Fruit fly (Drosophila melanogaster) whole organism, embryonic: ENCODE data around the gene Gs2.

Experiments used
- Aef1 ChIP-seq: fragments of 200-800 bp; sonication (Bioruptor generic); IDR thresholded peaks from 3 replicates; pipeline ENCODE4 v1.3.6; 2022; ENCODE audit warnings: missing biosample characterization, missing genetic modification characterization
- CG10267 ChIP-seq: fragments of 200-800 bp; sonication (Bioruptor generic); optimal IDR thresholded peaks from 2 replicates; lab custom pipeline; 2018; ENCODE audit warnings: missing biosample characterization, mild to moderate bottlenecking, missing genetic modification characterization, moderate library complexity
- CG12071 ChIP-seq: fragments of 200-800 bp; sonication (Bioruptor generic); optimal IDR thresholded peaks from 3 replicates; lab custom pipeline; 2018; ENCODE audit warnings: missing biosample characterization, mild to moderate bottlenecking, missing genetic modification characterization
- CG12219 ChIP-seq: fragments of 200-800 bp; sonication (Bioruptor generic); optimal IDR thresholded peaks from 3 replicates; lab custom pipeline; 2018; ENCODE audit warnings: missing biosample characterization, mild to moderate bottlenecking, missing genetic modification characterization
- CG12236 ChIP-seq: fragments of 200-800 bp; sonication (Bioruptor generic); optimal IDR thresholded peaks from 2 replicates; lab custom pipeline; 2016; ENCODE audit warnings: missing biosample characterization, missing genetic modification characterization
- CG13296 ChIP-seq: fragments of 200-800 bp; sonication (Bioruptor generic); optimal IDR thresholded peaks from 3 replicates; lab custom pipeline; 2018; ENCODE audit warnings: missing biosample characterization, mild to moderate bottlenecking, missing genetic modification characterization
- CG17186 ChIP-seq: fragments of 200-800 bp; sonication (Bioruptor generic); optimal IDR thresholded peaks from 3 replicates; lab custom pipeline; 2017; ENCODE audit warnings: missing biosample characterization, missing genetic modification reagents, missing genetic modification characterization
- CG17361 ChIP-seq: fragments of 200-800 bp; sonication (Bioruptor generic); IDR thresholded peaks from 3 replicates; pipeline ENCODE4 v1.3.6; 2022; ENCODE audit warnings: missing biosample characterization, missing genetic modification characterization
- CG1792 ChIP-seq: fragments of 200-800 bp; sonication (Bioruptor generic); optimal IDR thresholded peaks from 2 replicates; lab custom pipeline; 2016; ENCODE audit warnings: missing biosample characterization, missing genetic modification characterization
- CG18599 ChIP-seq: fragments of 200-800 bp; sonication (Bioruptor generic); optimal IDR thresholded peaks from 3 replicates; lab custom pipeline; 2017; ENCODE audit warnings: missing biosample characterization, missing genetic modification characterization, mild to moderate bottlenecking, moderate library complexity, missing genetic modification reagents
- CG2712 ChIP-seq: fragments of 200-800 bp; optimal IDR thresholded peaks from 3 replicates; lab custom pipeline; 2019; ENCODE audit warnings: missing biosample characterization, mild to moderate bottlenecking, missing genetic modification characterization, moderate library complexity
- CG6683 ChIP-seq: fragments of 200-800 bp; sonication (Bioruptor generic); optimal IDR thresholded peaks from 2 replicates; lab custom pipeline; 2017; ENCODE audit warnings: missing biosample characterization, mild to moderate bottlenecking, missing genetic modification characterization, missing genetic modification reagents
- CG7839 ChIP-seq: fragments of 200-800 bp; sonication (Bioruptor generic); optimal IDR thresholded peaks from 3 replicates; lab custom pipeline; 2018; ENCODE audit warnings: missing biosample characterization, mild to moderate bottlenecking, missing genetic modification characterization, moderate library complexity
- CG7928 ChIP-seq: fragments of 200-800 bp; sonication (Bioruptor generic); optimal IDR thresholded peaks from 2 replicates; lab custom pipeline; 2017; ENCODE audit warnings: missing biosample characterization, mild to moderate bottlenecking, missing genetic modification characterization
- CG9215 ChIP-seq: fragments of 200-800 bp; sonication (Bioruptor generic); IDR thresholded peaks from 2 replicates; pipeline ENCODE4 v1.3.6; 2022; ENCODE audit warnings: missing biosample characterization, missing genetic modification characterization
- CHES-1-like ChIP-seq: fragments of 200-800 bp; sonication (Bioruptor generic); optimal IDR thresholded peaks from 2 replicates; lab custom pipeline; 2016; ENCODE audit warnings: missing biosample characterization, missing genetic modification characterization
- CkIIα-i1 ChIP-seq: fragments of 200-800 bp; sonication (Bioruptor generic); IDR thresholded peaks from 2 replicates; pipeline ENCODE4 v1.3.6; 2022; ENCODE audit warnings: missing biosample characterization, missing genetic modification characterization
- Deaf1 ChIP-seq: fragments of 200-800 bp; optimal IDR thresholded peaks from 3 replicates; lab custom pipeline; 2019; ENCODE audit warnings: missing biosample characterization, mild to moderate bottlenecking, missing genetic modification characterization, moderate library complexity
- H2.0 ChIP-seq: fragments of 200-800 bp; sonication (Bioruptor generic); IDR thresholded peaks from 2 replicates; pipeline ENCODE4 v1.3.6; 2022; ENCODE audit warnings: missing biosample characterization, missing genetic modification characterization
- HmgZ ChIP-seq: fragments of 200-800 bp; sonication (Bioruptor generic); optimal IDR thresholded peaks from 2 replicates; lab custom pipeline; 2018; ENCODE audit warnings: missing biosample characterization, mild to moderate bottlenecking, missing genetic modification characterization
- Mes4 ChIP-seq: fragments of 200-800 bp; sonication (Bioruptor generic); optimal IDR thresholded peaks from 2 replicates; lab custom pipeline; 2016; ENCODE audit warnings: missing biosample characterization, missing genetic modification characterization
- Mrtf ChIP-seq: fragments of 200-800 bp; sonication (Bioruptor generic); IDR thresholded peaks from 3 replicates; pipeline ENCODE4 v1.3.6; 2022; ENCODE audit warnings: missing biosample characterization, missing genetic modification characterization
- NfI ChIP-seq: fragments of 200-800 bp; sonication (Bioruptor generic); optimal IDR thresholded peaks from 3 replicates; lab custom pipeline; 2018; ENCODE audit warnings: missing biosample characterization, mild to moderate bottlenecking, missing genetic modification characterization, moderate library complexity
- Rfx ChIP-seq: fragments of 200-800 bp; sonication (Bioruptor generic); IDR thresholded peaks from 2 replicates; pipeline ENCODE4 v1.3.6; 2022; ENCODE audit warnings: missing biosample characterization, missing genetic modification characterization
- Sox102F ChIP-seq: fragments of 200-800 bp; sonication (Bioruptor generic); optimal IDR thresholded peaks from 2 replicates; lab custom pipeline; 2018; ENCODE audit warnings: missing biosample characterization, mild to moderate bottlenecking, missing genetic modification characterization, moderate library complexity
- Vsx1 ChIP-seq: fragments of 200-800 bp; sonication (Bioruptor generic); optimal IDR thresholded peaks from 2 replicates; lab custom pipeline; 2017; ENCODE audit warnings: missing biosample characterization, mild to moderate bottlenecking, missing genetic modification characterization, missing genetic modification reagents
- Xrp1 ChIP-seq: fragments of 200-800 bp; sonication (Bioruptor generic); IDR thresholded peaks from 2 replicates; pipeline ENCODE4 v1.3.6; 2022; ENCODE audit warnings: missing biosample characterization, missing genetic modification characterization
- ase ChIP-seq: fragments of 200-800 bp; sonication (Bioruptor generic); IDR thresholded peaks from 3 replicates; pipeline ENCODE4 v1.3.6; 2022; ENCODE audit warnings: missing biosample characterization, missing genetic modification characterization
- ash1 ChIP-seq: fragments of 200-800 bp; sonication (Bioruptor generic); optimal IDR thresholded peaks from 2 replicates; lab custom pipeline; 2018; ENCODE audit warnings: missing biosample characterization, mild to moderate bottlenecking, missing genetic modification characterization
- bbx ChIP-seq: fragments of 200-800 bp; sonication (Bioruptor generic); IDR thresholded peaks from 2 replicates; pipeline ENCODE4 v1.3.6; 2022; ENCODE audit warnings: missing biosample characterization, missing genetic modification characterization; ENCODE audit not compliant: partially characterized antibody
- chif ChIP-seq, 2 experiments: fragments of 200-800 bp; sonication (Bioruptor generic); optimal IDR thresholded peaks; 3 replicates each; lab custom pipeline; 2016; ENCODE audit warnings: missing biosample characterization in 2 of 2, missing genetic modification characterization in 2 of 2
- chinmo ChIP-seq: fragments of 200-800 bp; sonication (Bioruptor generic); IDR thresholded peaks from 4 replicates; pipeline ENCODE4 v1.3.6; 2022; ENCODE audit warnings: missing biosample characterization, missing genetic modification characterization; ENCODE audit not compliant: partially characterized antibody
- ci ChIP-seq: fragments of 200-800 bp; sonication (Bioruptor generic); IDR thresholded peaks from 3 replicates; pipeline ENCODE4 v1.3.6; 2022; ENCODE audit warnings: missing biosample characterization, missing genetic modification characterization
- exex ChIP-seq: fragments of 200-800 bp; sonication (Bioruptor generic); optimal IDR thresholded peaks from 4 replicates; lab custom pipeline; 2018; ENCODE audit warnings: missing biosample characterization, mild to moderate bottlenecking, missing genetic modification characterization, moderate library complexity
- gem ChIP-seq: fragments of 200-800 bp; sonication (Bioruptor generic); optimal IDR thresholded peaks from 2 replicates; lab custom pipeline; 2019; ENCODE audit warnings: missing biosample characterization, mild to moderate bottlenecking, missing genetic modification characterization, moderate library complexity
- jigr1 ChIP-seq: fragments of 200-800 bp; sonication (Bioruptor generic); IDR thresholded peaks from 3 replicates; pipeline ENCODE4 v1.3.6; 2022; ENCODE audit warnings: missing biosample characterization, missing genetic modification characterization
- lab ChIP-seq: fragments of 200-800 bp; sonication (Bioruptor generic); optimal IDR thresholded peaks from 3 replicates; lab custom pipeline; 2017; ENCODE audit warnings: missing biosample characterization, missing genetic modification characterization, mild to moderate bottlenecking, moderate library complexity, missing genetic modification reagents
- lov ChIP-seq, 2 experiments: fragments of 200-800 bp in 1 of 2; fragments of >200 bp in 1 of 2; sonication (Bioruptor generic) in 1 of 2; IDR thresholded peaks in 1 of 2; optimal IDR thresholded peaks in 1 of 2; 2 replicates in 1 of 2; 3 replicates in 1 of 2; pipeline versions ENCODE4 v1.3.6 to Lab custom; 2017 to 2022; ENCODE audit warnings: missing biosample characterization in 1 of 2, missing genetic modification characterization in 1 of 2
- odd ChIP-seq: fragments of 200-800 bp; sonication (Bioruptor generic); optimal IDR thresholded peaks from 2 replicates; lab custom pipeline; 2017; ENCODE audit warnings: missing biosample characterization, mild to moderate bottlenecking, missing genetic modification characterization
- seq ChIP-seq: fragments of 200-800 bp; sonication (Bioruptor generic); IDR thresholded peaks from 2 replicates; pipeline ENCODE4 v1.3.6; 2022; ENCODE audit warnings: missing biosample characterization, missing genetic modification characterization
- ssp ChIP-seq: fragments of 200-800 bp; sonication (Bioruptor generic); IDR thresholded peaks from 2 replicates; pipeline ENCODE4 v1.3.6; 2022; ENCODE audit warnings: missing biosample characterization, missing genetic modification characterization
- sug ChIP-seq: fragments of 200-800 bp; optimal IDR thresholded peaks from 2 replicates; lab custom pipeline; 2019; ENCODE audit warnings: missing biosample characterization, mild to moderate bottlenecking, missing genetic modification characterization, moderate library complexity
- toy ChIP-seq: fragments of 200-800 bp; sonication (Bioruptor generic); IDR thresholded peaks from 2 replicates; pipeline ENCODE4 v1.3.6; 2022; ENCODE audit warnings: missing biosample characterization, missing genetic modification characterization
- vfl ChIP-seq: fragments of 200-800 bp; sonication (Bioruptor generic); optimal IDR thresholded peaks from 2 replicates; lab custom pipeline; 2016; ENCODE audit warnings: missing biosample characterization, missing genetic modification characterization
- wor ChIP-seq: fragments of 200-800 bp; sonication (Bioruptor generic); IDR thresholded peaks from 2 replicates; pipeline ENCODE4 v1.3.6; 2022; ENCODE audit warnings: missing biosample characterization, missing genetic modification characterization
- z ChIP-seq: fragments of 200-800 bp; sonication (Bioruptor generic); IDR thresholded peaks from 3 replicates; pipeline ENCODE4 v1.3.6; 2022; ENCODE audit warnings: missing biosample characterization, missing genetic modification characterization
- zf30C ChIP-seq: fragments of 200-800 bp; sonication (Bioruptor generic); optimal IDR thresholded peaks from 3 replicates; lab custom pipeline; 2018; ENCODE audit warnings: missing biosample characterization, mild to moderate bottlenecking, missing genetic modification characterization

Gs2 gene

dm6 chrX:11440944-11441343 lies 18.3 kb downstream of the Gs2 start (continued):
- TF ChIP-seq chif (GFP tag; optimal IDR thresholded peaks at IDR 0.05; lab: Kevin White, UChicago) = no peak
- no peak for TF ChIP-seq CG12071 (GFP tag; lab: Kevin White, UChicago)
- no peak for TF ChIP-seq CG17186 (GFP tag; lab: Kevin White, UChicago)
- TF ChIP-seq CG2712 (tag; lab: Kevin White, UChicago) = peak; percentile 29
- no peak for TF ChIP-seq CkIIα-i1 (GFP tag; lab: Robert Waterston, UW)
- no peak for TF ChIP-seq exex (tag; lab: Kevin White, UChicago)
- no peak for TF ChIP-seq CG9215 (GFP tag; lab: Robert Waterston, UW)

dm6 chrX:11441829-11442634 lies 19.4 kb downstream of the Gs2 start, which contains the start of gene Sk1:
Gene Sk1 (plus strand): TSS chrX:11442539.
- TF ChIP-seq jigr1 (GFP tag; lab: Robert Waterston, UW) = no peak
- no peak for TF ChIP-seq toy
- TF ChIP-seq ase (GFP tag; lab: Robert Waterston, UW) = no peak
- TF ChIP-seq NfI = no peak
- TF ChIP-seq chinmo (GFP tag; lab: Robert Waterston, UW) = 0 out of 4 replicates have a peak, but pooled peaks have one; percentile 33
- TF ChIP-seq CG18599 (GFP tag; lab: Kevin White, UChicago) = peak; percentile 7
- TF ChIP-seq CG10267 (tag; lab: Kevin White, UChicago) = no peak
- no peak for TF ChIP-seq z
- no peak for TF ChIP-seq ash1 (GFP tag; lab: Kevin White, UChicago)
- no peak for TF ChIP-seq CG12219 (GFP tag; lab: Kevin White, UChicago)
- no peak for TF ChIP-seq bbx
- peak; percentile 20 for TF ChIP-seq Deaf1 (tag; lab: Kevin White, UChicago)
- peak; percentile 3 for TF ChIP-seq gem
- TF ChIP-seq lab (GFP tag; lab: Kevin White, UChicago) = peak; percentile 21
- TF ChIP-seq CG6683 (GFP tag; lab: Kevin White, UChicago) = no peak
- no peak for TF ChIP-seq CG12236 (GFP tag; lab: Kevin White, UChicago)
- no peak for TF ChIP-seq CG17361
- no peak for TF ChIP-seq H2.0 (GFP tag; lab: Robert Waterston, UW)
- TF ChIP-seq Vsx1 = no peak
- peak; percentile 1 for TF ChIP-seq CG7839 (tag; lab: Kevin White, UChicago)
- TF ChIP-seq ssp (GFP tag; lab: Robert Waterston, UW) = no peak
- TF ChIP-seq Aef1 (GFP tag; lab: Robert Waterston, UW) = no peak
- TF ChIP-seq Mes4 (GFP tag; lab: Kevin White, UChicago) = no peak
- no peak for TF ChIP-seq Rfx (GFP tag; lab: Robert Waterston, UW)
- TF ChIP-seq vfl (GFP tag; lab: Kevin White, UChicago) = no peak
- TF ChIP-seq HmgZ = peak; percentile 6
- TF ChIP-seq odd (GFP tag; lab: Kevin White, UChicago) = no peak
- TF ChIP-seq sug (tag; lab: Kevin White, UChicago) = peak; percentile 34
- TF ChIP-seq wor (GFP tag; lab: Robert Waterston, UW) = no peak
- TF ChIP-seq zf30C (GFP tag; lab: Kevin White, UChicago) = peak; percentile 51
- TF ChIP-seq Mrtf = no peak
- TF ChIP-seq CG7928 (GFP tag; lab: Kevin White, UChicago) = no peak
- TF ChIP-seq ci (GFP tag; lab: Robert Waterston, UW) = peak; percentile 53; the same call in 1 of the 3 replicates
- TF ChIP-seq CHES-1-like (GFP tag; lab: Kevin White, UChicago) = no peak
- TF ChIP-seq exex (tag; lab: Kevin White, UChicago) = peak; percentile 42
- peak; percentile 18; the same call in 1 of the 2 replicates for TF ChIP-seq Xrp1 (GFP tag; lab: Robert Waterston, UW)
- peak; percentile 23 for TF ChIP-seq Sox102F (GFP tag; lab: Kevin White, UChicago)
- TF ChIP-seq lov (optimal IDR thresholded peaks at IDR 0.05; lab: Kevin White, UChicago) = no peak
- TF ChIP-seq lov (GFP tag; IDR thresholded peaks at IDR 0.05; lab: Robert Waterston, UW) = no peak
- TF ChIP-seq seq (GFP tag; lab: Robert Waterston, UW) = no peak
- TF ChIP-seq CG13296 (GFP tag; lab: Kevin White, UChicago) = no peak
- no peak for TF ChIP-seq CG1792 (GFP tag; lab: Kevin White, UChicago)
